Worm (Caenorhabditis elegans): ENCODE results near the gene T04C9.3.

- TF ChIP-seq med-1 (GFP tag; optimal IDR thresholded peaks at IDR 0.05; ENCODE audit: insufficient read depth) (no peak), tab-1 (GFP tag; IDR thresholded peaks at IDR 0.05) (no peak), flt-1 (GFP tag; IDR thresholded peaks at IDR 0.05) (no peak), ref-1 (GFP tag; conservative IDR thresholded peaks at IDR 0.05) (no peak), ztf-29 (GFP tag; IDR thresholded peaks at IDR 0.05) (no peak), T22C8.4 (GFP tag; IDR thresholded peaks at IDR 0.05) (no peak), ztf-23 (GFP tag; IDR thresholded peaks at IDR 0.05) (no peak), cog-1 (tag; optimal IDR thresholded peaks at IDR 0.05) (no peak), klf-2 (GFP tag; conservative IDR thresholded peaks at IDR 0.05) (no peak)
Measured at ce11 chrIII:5936992-5937391, 48.4 kb upstream of the T04C9.3 start, which contains the start of gene EGAP1.1.
